Fruit fly (Drosophila melanogaster) whole organism, adult: ENCODE results near the gene CG31157.

Experiments
- CG5204 ChIP-seq: fragments of 200-800 bp; sonication (Bioruptor generic); optimal IDR thresholded peaks from 2 replicates; lab custom pipeline; 2016; ENCODE audit warnings: missing biosample characterization, missing genetic modification characterization
- CG7045 ChIP-seq: fragments of 200-800 bp; sonication (Bioruptor generic); optimal IDR thresholded peaks from 2 replicates; lab custom pipeline; 2017; ENCODE audit warnings: missing biosample characterization, mild to moderate bottlenecking, missing genetic modification characterization
- cic ChIP-seq: fragments of 200-800 bp; sonication (Bioruptor generic); optimal IDR thresholded peaks from 2 replicates; lab custom pipeline; 2017; ENCODE audit warnings: missing biosample characterization, mild to moderate bottlenecking, missing genetic modification characterization, moderate library complexity
- kay ChIP-seq: fragments of 200-800 bp; sonication (Bioruptor generic); peaks from one replicate; lab custom pipeline; 2016; ENCODE audit warnings: missing biosample characterization, missing genetic modification characterization, borderline replicate concordance

dm6 chr3R:13056553-13056952 is 9.0 kb downstream of the CG31157 start:
- no peak for TF ChIP-seq CG5204 (GFP tag; lab: Kevin White, UChicago)
- no peak for TF ChIP-seq cic (GFP tag; lab: Kevin White, UChicago)
- no peak for TF ChIP-seq CG7045 (GFP tag; lab: Kevin White, UChicago)
- TF ChIP-seq kay (GFP tag; lab: Kevin White, UChicago), result no peak
